Worm (Caenorhabditis elegans) whole organism, midembryonic: Measurements from ENCODE around the gene F19B6.1.

Experiments used
- T22C8.4 ChIP-seq: fragments of 200-800 bp; sonication (Bioruptor generic); IDR thresholded peaks from 2 replicates; pipeline ENCODE4 v1.3.6; 2022; ENCODE audit warnings: missing genetic modification characterization, missing compliant biosample characterization
- cog-1 ChIP-seq: sonication (generic microtip); optimal IDR thresholded peaks from 2 replicates; lab custom pipeline; 2016; ENCODE audit warnings: missing genetic modification characterization, missing compliant biosample characterization
- flt-1 ChIP-seq: fragments of 200-800 bp; sonication (Bioruptor generic); IDR thresholded peaks from 2 replicates; pipeline ENCODE4 v1.3.6; 2022; ENCODE audit warnings: missing genetic modification characterization, missing compliant biosample characterization
- klf-2 ChIP-seq: fragments of 200-800 bp; sonication (Bioruptor generic); conservative IDR thresholded peaks from 2 replicates; pipeline ENCODE4 v1.3.6; 2022; ENCODE audit warnings: missing genetic modification reagents, missing genetic modification characterization, missing compliant biosample characterization
- med-1 ChIP-seq: sonication (generic microtip); optimal IDR thresholded peaks from 2 replicates; lab custom pipeline; 2017; ENCODE audit warnings: missing genetic modification characterization, mild to moderate bottlenecking, missing compliant biosample characterization, antibody characterized with exemption, missing genetic modification reagents; ENCODE audit not compliant: insufficient read depth
- ref-1 ChIP-seq: fragments of 200-800 bp; sonication (Bioruptor generic); conservative IDR thresholded peaks from 2 replicates; pipeline ENCODE4 v1.3.6; 2022; ENCODE audit warnings: missing genetic modification reagents, missing genetic modification characterization, missing compliant biosample characterization
- tab-1 ChIP-seq: fragments of 200-800 bp; sonication (Bioruptor generic); IDR thresholded peaks from 2 replicates; pipeline ENCODE4 v1.3.6; 2022; ENCODE audit warnings: missing genetic modification characterization, missing compliant biosample characterization
- ztf-23 ChIP-seq: fragments of 200-800 bp; sonication (Bioruptor generic); IDR thresholded peaks from 2 replicates; pipeline ENCODE4 v1.3.6; 2022; ENCODE audit warnings: missing genetic modification reagents, missing genetic modification characterization, missing compliant biosample characterization

ce11 chrIV:12287628-12288027 is 48.2 kb downstream of the F19B6.1 start, which contains the start of gene erl-1:
- no peak for TF ChIP-seq ztf-23
- no peak for TF ChIP-seq T22C8.4 (GFP tag; lab: Robert Waterston, UW)
- no peak for TF ChIP-seq klf-2
- TF ChIP-seq flt-1 (GFP tag; lab: Robert Waterston, UW) = no peak
- TF ChIP-seq cog-1 = no peak
- TF ChIP-seq tab-1 = no peak
- TF ChIP-seq med-1 (GFP tag; lab: Kevin White, UChicago) = no peak
- no peak for TF ChIP-seq ref-1 (GFP tag; lab: Robert Waterston, UW)
